Fruit fly (Drosophila melanogaster) whole organism, adult: ENCODE results near the gene Lerp.

Source experiments
- CG11617 ChIP-seq: fragments of 200-800 bp; sonication (Bioruptor generic); optimal IDR thresholded peaks from 2 replicates; lab custom pipeline; 2017; ENCODE audit warnings: mild to moderate bottlenecking, missing biosample characterization, missing genetic modification reagents, missing genetic modification characterization
- CG1620 ChIP-seq: fragments of 200-800 bp; sonication (Bioruptor generic); optimal IDR thresholded peaks from 2 replicates; lab custom pipeline; 2016; ENCODE audit warnings: missing biosample characterization, missing genetic modification characterization
- CG7045 ChIP-seq: fragments of 200-800 bp; sonication (Bioruptor generic); optimal IDR thresholded peaks from 2 replicates; lab custom pipeline; 2017; ENCODE audit warnings: missing biosample characterization, mild to moderate bottlenecking, missing genetic modification characterization
- Clk ChIP-seq: fragments of 200-800 bp; sonication (Bioruptor generic); optimal IDR thresholded peaks from 2 replicates; lab custom pipeline; 2017; ENCODE audit warnings: missing biosample characterization, missing genetic modification characterization
- Crg-1 ChIP-seq: fragments of 200-800 bp; sonication (Bioruptor generic); optimal IDR thresholded peaks from 2 replicates; lab custom pipeline; 2016; ENCODE audit warnings: missing biosample characterization, missing genetic modification characterization
- Hr96 ChIP-seq: fragments of 200-800 bp; sonication (Bioruptor generic); optimal IDR thresholded peaks from 2 replicates; lab custom pipeline; 2016; ENCODE audit warnings: missing biosample characterization, missing genetic modification characterization
- bab1 ChIP-seq: fragments of 200-800 bp; sonication (Bioruptor generic); optimal IDR thresholded peaks from 3 replicates; lab custom pipeline; 2019; ENCODE audit warnings: missing biosample characterization, mild to moderate bottlenecking, missing genetic modification characterization, moderate library complexity
- cic ChIP-seq: fragments of 200-800 bp; sonication (Bioruptor generic); optimal IDR thresholded peaks from 2 replicates; lab custom pipeline; 2017; ENCODE audit warnings: missing biosample characterization, mild to moderate bottlenecking, missing genetic modification characterization, moderate library complexity
- kay ChIP-seq: fragments of 200-800 bp; sonication (Bioruptor generic); peaks from one replicate; lab custom pipeline; 2016; ENCODE audit warnings: missing biosample characterization, missing genetic modification characterization, borderline replicate concordance
- ovo ChIP-seq: fragments of 200-800 bp; sonication (Bioruptor generic); optimal IDR thresholded peaks from 2 replicates; lab custom pipeline; 2016; ENCODE audit warnings: missing biosample characterization, missing genetic modification characterization
- pad ChIP-seq: fragments of 200-800 bp; sonication (Bioruptor generic); optimal IDR thresholded peaks from 3 replicates; lab custom pipeline; 2017; ENCODE audit warnings: missing biosample characterization, missing genetic modification characterization, mild to moderate bottlenecking, moderate library complexity, missing genetic modification reagents
- tj ChIP-seq: fragments of 200-800 bp; sonication (Bioruptor generic); optimal IDR thresholded peaks from 3 replicates; lab custom pipeline; 2017; ENCODE audit warnings: missing biosample characterization, mild to moderate bottlenecking, missing genetic modification characterization, moderate library complexity
- toe ChIP-seq: fragments of 200-800 bp; sonication (Bioruptor generic); optimal IDR thresholded peaks from 2 replicates; lab custom pipeline; 2016; ENCODE audit warnings: missing biosample characterization, missing genetic modification characterization

DNA sequence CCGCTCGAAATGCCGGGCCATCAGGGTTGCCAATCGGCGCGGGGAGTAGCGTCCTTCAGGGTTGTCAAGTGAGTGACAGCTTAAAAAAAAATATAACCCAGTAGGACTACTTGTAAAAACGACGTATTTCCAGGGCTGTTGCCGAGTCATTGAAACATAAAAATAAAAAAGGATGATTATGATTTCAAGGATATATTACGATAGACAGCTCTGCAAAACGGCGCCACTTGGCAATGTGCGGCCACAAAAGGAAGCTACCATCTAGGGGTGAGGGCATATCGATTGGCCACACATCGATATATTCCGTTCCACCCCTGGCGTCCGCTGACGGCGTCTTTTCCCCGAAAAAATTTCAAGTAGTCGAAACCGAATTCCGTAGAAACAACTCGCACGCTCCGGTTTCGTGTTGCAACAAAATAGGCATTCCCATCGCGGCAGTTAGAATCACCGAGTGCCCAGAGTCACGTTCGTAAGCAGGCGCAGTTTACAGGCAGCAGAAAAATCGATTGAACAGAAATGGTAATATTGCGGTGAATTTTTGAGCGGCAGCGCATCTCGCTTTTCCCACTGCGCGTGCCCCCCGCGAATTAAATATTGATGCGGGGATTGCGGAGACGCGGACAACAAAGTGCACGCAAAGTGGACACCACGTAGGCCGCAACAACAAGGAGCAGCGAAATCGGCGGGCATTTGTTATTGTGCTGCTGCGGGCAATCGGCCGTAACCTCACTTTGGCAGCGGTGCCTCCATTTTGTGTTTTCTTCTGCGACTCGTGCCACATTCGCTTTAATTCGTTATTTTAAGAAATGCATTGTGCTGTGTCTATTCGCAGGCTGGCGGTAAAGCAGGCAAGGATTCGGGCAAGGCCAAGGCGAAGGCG, 3.9 kb upstream of the Lerp start, which contains the start of the genes ball and His2Av:
- TF ChIP-seq tj (GFP tag; lab: Kevin White, UChicago) (peak; percentile 78), toe (GFP tag; lab: Kevin White, UChicago) (peak; percentile 91), CG11617 (GFP tag; lab: Kevin White, UChicago) (peak; percentile 77), Clk (GFP tag; lab: Kevin White, UChicago) (peak; percentile 81), kay (no peak), ovo (peak; percentile 58), pad (GFP tag; lab: Kevin White, UChicago) (peak; percentile 66), bab1 (GFP tag; lab: Kevin White, UChicago) (peak; percentile 80), CG1620 (GFP tag; lab: Kevin White, UChicago) (peak; percentile 82), CG7045 (GFP tag; lab: Kevin White, UChicago) (peak; percentile 60), Hr96 (GFP tag; lab: Kevin White, UChicago) (peak; percentile 89), Crg-1 (GFP tag; lab: Kevin White, UChicago) (peak; percentile 81), cic (GFP tag; lab: Kevin White, UChicago) (peak; percentile 36)
